Fruit fly (Drosophila melanogaster) whole organism, prepupa: ENCODE data around the gene Chrac-16.

Experiments used
- Blimp-1 ChIP-seq: fragments of 200-800 bp; sonication (Bioruptor generic); optimal IDR thresholded peaks from 3 replicates; lab custom pipeline; 2017; ENCODE audit warnings: missing biosample characterization, missing genetic modification characterization, mild to moderate bottlenecking, moderate library complexity, missing genetic modification reagents
- CG32006 ChIP-seq: fragments of 200-800 bp; sonication (Bioruptor generic); optimal IDR thresholded peaks from 3 replicates; lab custom pipeline; 2017; ENCODE audit warnings: missing biosample characterization, mild to moderate bottlenecking, missing genetic modification characterization
- CG4318 ChIP-seq: fragments of 200-800 bp; sonication (Bioruptor generic); optimal IDR thresholded peaks from 3 replicates; lab custom pipeline; 2017; ENCODE audit warnings: missing biosample characterization, mild to moderate bottlenecking, missing genetic modification characterization
- CG6854 ChIP-seq: fragments of 200-800 bp; sonication (Bioruptor generic); optimal IDR thresholded peaks from 2 replicates; lab custom pipeline; 2017; ENCODE audit warnings: missing biosample characterization, mild to moderate bottlenecking, missing genetic modification characterization
- CG8119 ChIP-seq: fragments of 200-800 bp; sonication (Bioruptor generic); IDR thresholded peaks from 3 replicates; pipeline ENCODE4 v1.3.6; 2022; ENCODE audit warnings: missing biosample characterization, missing genetic modification characterization
- Ets21C ChIP-seq: fragments of 200-800 bp; sonication (Bioruptor generic); optimal IDR thresholded peaks from 3 replicates; lab custom pipeline; 2016; ENCODE audit warnings: missing biosample characterization, missing genetic modification characterization
- Gug ChIP-seq: fragments of 200-800 bp; sonication (Bioruptor generic); IDR thresholded peaks from 2 replicates; pipeline ENCODE4 v1.3.6; 2022; ENCODE audit warnings: missing biosample characterization, missing genetic modification characterization
- Hr39 ChIP-seq: fragments of 200-800 bp; sonication (Bioruptor generic); optimal IDR thresholded peaks from 2 replicates; lab custom pipeline; 2016; ENCODE audit warnings: missing biosample characterization, missing genetic modification characterization
- fd85E ChIP-seq: fragments of 200-800 bp; sonication (Bioruptor generic); optimal IDR thresholded peaks from 3 replicates; lab custom pipeline; 2016; ENCODE audit warnings: missing biosample characterization, missing genetic modification characterization

- no peak for TF ChIP-seq Hr39 (GFP tag; lab: Kevin White, UChicago)
- TF ChIP-seq Blimp-1, result no peak
- no peak for TF ChIP-seq CG4318 (GFP tag; lab: Kevin White, UChicago)
- TF ChIP-seq CG6854 (GFP tag; lab: Kevin White, UChicago), result no peak
- TF ChIP-seq Ets21C (GFP tag; lab: Kevin White, UChicago), result no peak
- TF ChIP-seq fd85E (GFP tag; lab: Kevin White, UChicago), result no peak
- TF ChIP-seq CG8119 (GFP tag; lab: Robert Waterston, UW), result no peak
- TF ChIP-seq CG32006 (GFP tag; lab: Kevin White, UChicago), result no peak
- no peak for TF ChIP-seq Gug
Measured at dm6 chrX:12028825-12029514, 11.2 kb upstream of the Chrac-16 start, which contains the start of gene Usp7.
